Worm (Caenorhabditis elegans): ENCODE data around the gene K07B1.4.
"Not testable (repeated sequence)": the region's sequence is repeated elsewhere in the genome, so short reads cannot be mapped to it uniquely, and the experiment has no call there.

K07B1.4 gene

ce11 chrV:9378335-9378734, 49.6 kb downstream of the K07B1.4 start, which contains the start of gene E02C12.10:
Gene E02C12.10, minus strand, starts transcription at chrV:9378409.
- TF ChIP-seq ekl-4 (GFP tag; IDR thresholded peaks at IDR 0.05): no peak
- TF ChIP-seq snpc-1.1 (tag; optimal IDR thresholded peaks at IDR 0.05; ENCODE audit: insufficient read depth): no peak
- TF ChIP-seq F57A8.1 (GFP tag; optimal IDR thresholded peaks at IDR 0.05): no peak
- TF ChIP-seq ZK185.1 (tag; optimal IDR thresholded peaks at IDR 0.05; ENCODE audit: poor library complexity, severe bottlenecking): no peak
- TF ChIP-seq lsy-27 (tag; optimal IDR thresholded peaks at IDR 0.05; ENCODE audit: borderline replicate concordance, insufficient read depth): no peak
- TF ChIP-seq chd-7 (tag; optimal IDR thresholded peaks at IDR 0.05): no peak
- TF ChIP-seq F57C9.4 (tag; optimal IDR thresholded peaks at IDR 0.05): no peak
- no peak for TF ChIP-seq aptf-2 (GFP tag; conservative IDR thresholded peaks at IDR 0.05)
- no peak for TF ChIP-seq ama-1 (optimal IDR thresholded peaks at IDR 0.05)
- no peak for TF ChIP-seq ama-1 (GFP tag; optimal IDR thresholded peaks at IDR 0.05)
- TF ChIP-seq ztf-26 (tag; optimal IDR thresholded peaks at IDR 0.05): no peak
- no peak for TF ChIP-seq attf-3 (GFP tag; conservative IDR thresholded peaks at IDR 0.05)
- TF ChIP-seq mes-4 (tag; optimal IDR thresholded peaks at IDR 0.05): no peak
- no peak for TF ChIP-seq lir-1 (GFP tag; conservative IDR thresholded peaks at IDR 0.05)
- no peak for TF ChIP-seq madf-6 (GFP tag; IDR thresholded peaks at IDR 0.05)
- no peak for TF ChIP-seq F22D6.2 (tag; optimal IDR thresholded peaks at IDR 0.05)
- TF ChIP-seq ceh-79 (tag; optimal IDR thresholded peaks at IDR 0.05): no peak
- no peak for TF ChIP-seq hlh-12 (tag; optimal IDR thresholded peaks at IDR 0.05)

ce11 chrV:9379808-9380207, 51.0 kb downstream of the K07B1.4 start, which contains the start of gene E02C12.11:
Gene E02C12.11, minus strand, starts transcription at chrV:9379908.
- not testable (repeated sequence) for TF ChIP-seq egl-18 (GFP tag; IDR thresholded peaks at IDR 0.05); let-526 (GFP tag; IDR thresholded peaks at IDR 0.05); attf-5 (GFP tag; optimal IDR thresholded peaks at IDR 0.05)

All from whole organism, young adult.